Fruit fly (Drosophila melanogaster): ENCODE results near the gene PGRP-SB2.

The PGRP-SB2 gene

dm6 chr3L:16769866-16770265 is 43.5 kb downstream of the PGRP-SB2 start (continued):
- TF ChIP-seq ind (GFP tag; optimal IDR thresholded peaks at IDR 0.05) (peak; percentile 6), BEAF-32 (GFP tag; optimal IDR thresholded peaks at IDR 0.05) (no peak), stwl (tag; optimal IDR thresholded peaks at IDR 0.05) (peak; percentile 24), peb (GFP tag; IDR thresholded peaks at IDR 0.05) (no peak), bowl (GFP tag; IDR thresholded peaks at IDR 0.05) (no peak), lab (GFP tag; optimal IDR thresholded peaks at IDR 0.05) (peak; percentile 58), sens (GFP tag) (peak; percentile 88), trem (tag; optimal IDR thresholded peaks at IDR 0.05) (peak; percentile 6), CG16863 (GFP tag; optimal IDR thresholded peaks at IDR 0.05) (peak; percentile 41), CG5953 (GFP tag; IDR thresholded peaks at IDR 0.05) (no peak), CG14667 (GFP tag; IDR thresholded peaks at IDR 0.05) (no peak), CG17359 (tag; optimal IDR thresholded peaks at IDR 0.05) (peak; percentile 36), dysf (GFP tag; IDR thresholded peaks at IDR 0.05) (0 out of 3 replicates have a peak, but pooled peaks have one; percentile 34), Fer2 (tag; optimal IDR thresholded peaks at IDR 0.05) (no peak), CG6254 (GFP tag; optimal IDR thresholded peaks at IDR 0.05) (peak; percentile 66), twi (tag; optimal IDR thresholded peaks at IDR 0.05) (peak; percentile 63), Antp (GFP tag; optimal IDR thresholded peaks at IDR 0.05) (no peak), CG17612 (GFP tag; IDR thresholded peaks at IDR 0.05) (no peak), Fer1 (GFP tag; optimal IDR thresholded peaks at IDR 0.05) (peak; percentile 43), Hey (tag; optimal IDR thresholded peaks at IDR 0.05) (peak; percentile 48), CTCF (GFP tag; optimal IDR thresholded peaks at IDR 0.05) (peak; percentile 92), zfh1 (GFP tag; IDR thresholded peaks at IDR 0.05) (0 out of 3 replicates have a peak, but pooled peaks have one; percentile 30), CG7745 (tag; optimal IDR thresholded peaks at IDR 0.05) (no peak), ewg (GFP tag; optimal IDR thresholded peaks at IDR 0.05) (no peak), cad (GFP tag; optimal IDR thresholded peaks at IDR 0.05) (peak; percentile 9), E2f1 (GFP tag; IDR thresholded peaks at IDR 0.05) (no peak), CG11696 (GFP tag; IDR thresholded peaks at IDR 0.05) (no peak), crol (GFP tag; IDR thresholded peaks at IDR 0.05) (peak; percentile 85), CG14441 (GFP tag; IDR thresholded peaks at IDR 0.05) (no peak), dati (GFP tag; IDR thresholded peaks at IDR 0.05) (no peak), CG10565 (GFP tag; optimal IDR thresholded peaks at IDR 0.05) (no peak), pros (GFP tag; optimal IDR thresholded peaks at IDR 0.05) (peak; percentile 59), Six4 (GFP tag; optimal IDR thresholded peaks at IDR 0.05) (no peak), CG14710 (tag; optimal IDR thresholded peaks at IDR 0.05) (no peak), Bteb2 (GFP tag; optimal IDR thresholded peaks at IDR 0.05) (no peak), eve (GFP tag; optimal IDR thresholded peaks at IDR 0.05) (no peak), unc-4 (GFP tag; IDR thresholded peaks at IDR 0.05; ENCODE audit: partially characterized antibody) (no peak), CG1603 (tag; optimal IDR thresholded peaks at IDR 0.05) (peak; percentile 41), CG1602 (GFP tag; optimal IDR thresholded peaks at IDR 0.05) (no peak), CG13775 (GFP tag; optimal IDR thresholded peaks at IDR 0.05) (peak; percentile 45), CG9609 (GFP tag; optimal IDR thresholded peaks at IDR 0.05) (no peak), bab2 (GFP tag; optimal IDR thresholded peaks at IDR 0.05) (no peak), CG12155 (GFP tag; optimal IDR thresholded peaks at IDR 0.05) (no peak), CG8388 (GFP tag; optimal IDR thresholded peaks at IDR 0.05) (no peak), cwo (GFP tag; optimal IDR thresholded peaks at IDR 0.05) (no peak), CG10654 (GFP tag; optimal IDR thresholded peaks at IDR 0.05) (no peak), CG10462 (GFP tag; optimal IDR thresholded peaks at IDR 0.05) (peak; percentile 21), Camta (GFP tag; optimal IDR thresholded peaks at IDR 0.05) (no peak), CG2678 (tag; optimal IDR thresholded peaks at IDR 0.05) (peak; percentile 1), toy (GFP tag; IDR thresholded peaks at IDR 0.05) (no peak), NFAT (GFP tag; IDR thresholded peaks at IDR 0.05) (peak; percentile 42; the same call in 1 of the 2 replicates), CG11085 (GFP tag; IDR thresholded peaks at IDR 0.05) (no peak), Aef1 (GFP tag; IDR thresholded peaks at IDR 0.05) (no peak)
